Fruit fly (Drosophila melanogaster) whole organism, prepupa: Measurements from ENCODE around the gene Kif19A.

Experiments
- CG16779 ChIP-seq: fragments of 200-800 bp; sonication (Bioruptor generic); optimal IDR thresholded peaks from 3 replicates; lab custom pipeline; 2017; ENCODE audit warnings: missing biosample characterization, mild to moderate bottlenecking, missing genetic modification characterization
- CG6792 ChIP-seq: fragments of 200-800 bp; sonication (Bioruptor generic); optimal IDR thresholded peaks from 3 replicates; lab custom pipeline; 2016; ENCODE audit warnings: missing biosample characterization, missing genetic modification characterization
- CG6854 ChIP-seq: fragments of 200-800 bp; sonication (Bioruptor generic); optimal IDR thresholded peaks from 2 replicates; lab custom pipeline; 2017; ENCODE audit warnings: missing biosample characterization, mild to moderate bottlenecking, missing genetic modification characterization
- CG9139 ChIP-seq: fragments of 200-800 bp; sonication (Bioruptor generic); optimal IDR thresholded peaks from 3 replicates; lab custom pipeline; 2017; ENCODE audit warnings: missing biosample characterization, mild to moderate bottlenecking, missing genetic modification characterization
- Smox ChIP-seq: fragments of 200-800 bp; sonication (Bioruptor generic); optimal IDR thresholded peaks from 3 replicates; lab custom pipeline; 2016; ENCODE audit warnings: missing biosample characterization, missing genetic modification characterization
- Sox14 ChIP-seq: fragments of 200-800 bp; sonication (Bioruptor generic); optimal IDR thresholded peaks from 3 replicates; lab custom pipeline; 2016; ENCODE audit warnings: missing biosample characterization, missing genetic modification characterization
- Sox15 ChIP-seq: fragments of 200-800 bp; sonication (Bioruptor generic); optimal IDR thresholded peaks from 3 replicates; lab custom pipeline; 2016; ENCODE audit warnings: missing biosample characterization, missing genetic modification characterization
- eg ChIP-seq: fragments of 200-800 bp; sonication (Bioruptor generic); IDR thresholded peaks from 3 replicates; pipeline ENCODE4 v1.3.6; 2022; ENCODE audit warnings: missing biosample characterization, missing genetic modification characterization
- fd59A ChIP-seq: fragments of 200-800 bp; sonication (Bioruptor generic); optimal IDR thresholded peaks from 2 replicates; lab custom pipeline; 2017; ENCODE audit warnings: missing biosample characterization, mild to moderate bottlenecking, missing genetic modification characterization, missing genetic modification reagents
- fd85E ChIP-seq: fragments of 200-800 bp; sonication (Bioruptor generic); optimal IDR thresholded peaks from 3 replicates; lab custom pipeline; 2016; ENCODE audit warnings: missing biosample characterization, missing genetic modification characterization
- pdm3 ChIP-seq: fragments of 200-800 bp; sonication (Bioruptor generic); optimal IDR thresholded peaks from 3 replicates; lab custom pipeline; 2016; ENCODE audit warnings: missing biosample characterization, missing genetic modification characterization
- spab ChIP-seq: fragments of 200-800 bp; sonication (Bioruptor generic); optimal IDR thresholded peaks from 2 replicates; lab custom pipeline; 2017; ENCODE audit warnings: missing biosample characterization, mild to moderate bottlenecking, missing genetic modification characterization, missing genetic modification reagents
- topi ChIP-seq: fragments of 200-800 bp; sonication (Bioruptor generic); optimal IDR thresholded peaks from 3 replicates; lab custom pipeline; 2016; ENCODE audit warnings: missing biosample characterization, missing genetic modification characterization

DNA sequence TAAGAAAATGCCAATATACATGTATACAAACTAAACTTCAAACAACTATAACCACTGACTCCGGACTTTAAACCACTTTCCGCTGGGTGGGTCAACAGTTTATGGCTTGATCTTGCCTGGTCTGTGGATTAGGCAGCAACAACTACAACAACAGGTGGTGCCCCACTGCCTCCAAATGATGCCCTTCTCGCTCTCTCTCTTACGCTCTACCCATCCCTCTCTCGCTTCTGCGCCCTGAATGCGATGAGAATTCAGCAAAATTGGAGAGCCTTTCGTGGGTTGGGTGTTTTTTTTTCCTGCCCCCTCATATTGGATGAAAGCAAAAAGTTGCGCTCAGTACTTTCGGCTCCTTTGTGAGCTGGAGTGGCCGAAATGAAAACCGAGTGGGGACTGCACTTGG is 22.7 kb upstream of the Kif19A start:
- TF ChIP-seq topi (GFP tag; lab: Kevin White, UChicago) (no peak), spab (GFP tag; lab: Kevin White, UChicago) (no peak), fd85E (no peak), fd59A (GFP tag; lab: Kevin White, UChicago) (no peak), Smox (GFP tag; lab: Kevin White, UChicago) (no peak), CG16779 (tag; lab: Kevin White, UChicago) (no peak), Sox15 (GFP tag; lab: Kevin White, UChicago) (no peak), pdm3 (no peak), CG6854 (GFP tag; lab: Kevin White, UChicago) (no peak), eg (no peak), CG6792 (no peak), Sox14 (no peak), CG9139 (GFP tag; lab: Kevin White, UChicago) (no peak)
